Fruit fly (Drosophila melanogaster) whole organism, embryonic: ENCODE data around the gene vari.

Experiments used
- Adf1 ChIP-seq: fragments of 200-800 bp; sonication (Bioruptor generic); IDR thresholded peaks from 2 replicates; pipeline ENCODE4 v1.3.6; 2022; ENCODE audit warnings: missing biosample characterization, missing genetic modification characterization
- Bgb ChIP-seq: fragments of 200-800 bp; sonication (Bioruptor generic); IDR thresholded peaks from 2 replicates; pipeline ENCODE4 v1.3.6; 2022; ENCODE audit warnings: missing biosample characterization, missing genetic modification characterization; ENCODE audit not compliant: partially characterized antibody
- CG10209 ChIP-seq: fragments of 200-800 bp; sonication (Bioruptor generic); optimal IDR thresholded peaks from 3 replicates; lab custom pipeline; 2017; ENCODE audit warnings: missing biosample characterization, mild to moderate bottlenecking, missing genetic modification characterization, missing genetic modification reagents
- CG11456 ChIP-seq: fragments of 200-800 bp; sonication (Bioruptor generic); IDR thresholded peaks from 3 replicates; pipeline ENCODE4 v1.3.6; 2022; ENCODE audit warnings: missing biosample characterization, missing genetic modification characterization
- CG13624 ChIP-seq: fragments of 200-800 bp; sonication (Bioruptor generic); optimal IDR thresholded peaks from 2 replicates; lab custom pipeline; 2016; ENCODE audit warnings: missing biosample characterization, missing genetic modification characterization
- CG13894 ChIP-seq: fragments of 200-800 bp; sonication (Bioruptor generic); optimal IDR thresholded peaks from 3 replicates; lab custom pipeline; 2018; ENCODE audit warnings: missing biosample characterization, mild to moderate bottlenecking, missing genetic modification characterization, moderate library complexity
- CG15601 ChIP-seq: fragments of 200-800 bp; sonication (Bioruptor generic); optimal IDR thresholded peaks from 3 replicates; lab custom pipeline; 2019; ENCODE audit warnings: missing biosample characterization, mild to moderate bottlenecking, missing genetic modification characterization, moderate library complexity
- CG15696 ChIP-seq: fragments of 200-800 bp; sonication (Bioruptor generic); optimal IDR thresholded peaks from 2 replicates; lab custom pipeline; 2019; ENCODE audit warnings: missing biosample characterization, mild to moderate bottlenecking, missing genetic modification characterization, moderate library complexity
- CG17829 ChIP-seq: fragments of 200-800 bp; optimal IDR thresholded peaks from 2 replicates; lab custom pipeline; 2019; ENCODE audit warnings: missing biosample characterization, mild to moderate bottlenecking, missing genetic modification characterization, moderate library complexity
- CG18476 ChIP-seq: fragments of 200-800 bp; sonication (Bioruptor generic); optimal IDR thresholded peaks from 2 replicates; lab custom pipeline; 2016; ENCODE audit warnings: missing biosample characterization, mild to moderate bottlenecking, missing genetic modification characterization
- CG30431 ChIP-seq: fragments of 200-800 bp; sonication (Bioruptor generic); optimal IDR thresholded peaks from 2 replicates; lab custom pipeline; 2017; ENCODE audit warnings: missing biosample characterization, missing genetic modification characterization
- CG34224 ChIP-seq: fragments of 200-800 bp; sonication (Bioruptor generic); IDR thresholded peaks from 3 replicates; pipeline ENCODE4 v1.3.6; 2022; ENCODE audit warnings: missing biosample characterization, missing genetic modification characterization; ENCODE audit not compliant: partially characterized antibody
- CG6791 ChIP-seq: fragments of 200-800 bp; sonication (Bioruptor generic); IDR thresholded peaks from 3 replicates; pipeline ENCODE4 v1.3.6; 2022; ENCODE audit warnings: missing biosample characterization, missing genetic modification characterization; ENCODE audit not compliant: partially characterized antibody
- CG6854 ChIP-seq: fragments of 200-800 bp; sonication (Bioruptor generic); optimal IDR thresholded peaks from 3 replicates; lab custom pipeline; 2017; ENCODE audit warnings: missing biosample characterization, mild to moderate bottlenecking, missing genetic modification characterization
- CG8290 ChIP-seq, 3 experiments: fragments of 200-800 bp; sonication (Bioruptor generic); optimal IDR thresholded peaks; 2 replicates each; lab custom pipeline; 2016 to 2019; ENCODE audit warnings: missing biosample characterization in 3 of 3, missing genetic modification characterization in 3 of 3, mild to moderate bottlenecking in 2 of 3, moderate library complexity in 1 of 3
- CG9437 ChIP-seq: fragments of 200-800 bp; sonication (Bioruptor generic); optimal IDR thresholded peaks from 2 replicates; lab custom pipeline; 2018; ENCODE audit warnings: missing biosample characterization, mild to moderate bottlenecking, missing genetic modification characterization
- CG9932 ChIP-seq: fragments of 200-800 bp; sonication (Bioruptor generic); IDR thresholded peaks from 2 replicates; pipeline ENCODE4 v1.3.6; 2022; ENCODE audit warnings: missing biosample characterization, missing genetic modification characterization
- Dref ChIP-seq: fragments of 200-800 bp; sonication (Bioruptor generic); IDR thresholded peaks from 2 replicates; pipeline ENCODE4 v1.3.6; 2022; ENCODE audit warnings: missing biosample characterization, missing genetic modification characterization
- Kr ChIP-seq: fragments of 200-800 bp; sonication (Bioruptor generic); optimal IDR thresholded peaks from 2 replicates; lab custom pipeline; 2017; ENCODE audit warnings: missing biosample characterization, mild to moderate bottlenecking, missing genetic modification characterization
- Med ChIP-seq: fragments of 200-800 bp; sonication (Bioruptor generic); peaks from one replicate; lab custom pipeline; 2016; ENCODE audit warnings: missing biosample characterization, missing genetic modification characterization, mild to moderate bottlenecking, inconsistent platforms, moderate library complexity
- Scr ChIP-seq: fragments of 200-800 bp; sonication (Bioruptor generic); IDR thresholded peaks from 2 replicates; pipeline ENCODE4 v1.3.6; 2022; ENCODE audit warnings: missing biosample characterization, missing genetic modification characterization; ENCODE audit not compliant: partially characterized antibody
- Sox102F ChIP-seq: fragments of 200-800 bp; sonication (Bioruptor generic); optimal IDR thresholded peaks from 2 replicates; lab custom pipeline; 2018; ENCODE audit warnings: missing biosample characterization, mild to moderate bottlenecking, missing genetic modification characterization, moderate library complexity
- aop ChIP-seq: fragments of 200-800 bp; sonication (Bioruptor generic); IDR thresholded peaks from 2 replicates; pipeline ENCODE4 v1.3.6; 2022; ENCODE audit warnings: missing biosample characterization, missing genetic modification characterization
- bowl ChIP-seq: fragments of 200-800 bp; sonication (Bioruptor generic); IDR thresholded peaks from 2 replicates; pipeline ENCODE4 v1.3.6; 2022; ENCODE audit warnings: missing biosample characterization, missing genetic modification characterization
- cas ChIP-seq: fragments of 200-800 bp; sonication (Bioruptor generic); IDR thresholded peaks from 2 replicates; pipeline ENCODE4 v1.3.6; 2022; ENCODE audit warnings: missing biosample characterization, missing genetic modification characterization
- chinmo ChIP-seq: fragments of 200-800 bp; sonication (Bioruptor generic); IDR thresholded peaks from 4 replicates; pipeline ENCODE4 v1.3.6; 2022; ENCODE audit warnings: missing biosample characterization, missing genetic modification characterization; ENCODE audit not compliant: partially characterized antibody
- chn ChIP-seq: fragments of 200-800 bp; sonication (Bioruptor generic); optimal IDR thresholded peaks from 2 replicates; lab custom pipeline; 2016; ENCODE audit warnings: missing biosample characterization, missing genetic modification characterization
- dan ChIP-seq: fragments of 200-800 bp; sonication (Bioruptor generic); IDR thresholded peaks from 2 replicates; pipeline ENCODE4 v1.3.6; 2022; ENCODE audit warnings: missing biosample characterization, missing genetic modification characterization
- fd64A ChIP-seq: fragments of 200-800 bp; sonication (Bioruptor generic); optimal IDR thresholded peaks from 3 replicates; lab custom pipeline; 2018; ENCODE audit warnings: missing biosample characterization, mild to moderate bottlenecking, missing genetic modification characterization
- gcm ChIP-seq: fragments of 200-800 bp; sonication (Bioruptor generic); optimal IDR thresholded peaks from 2 replicates; lab custom pipeline; 2019; ENCODE audit warnings: missing biosample characterization, mild to moderate bottlenecking, missing genetic modification characterization, moderate library complexity
- grn ChIP-seq: fragments of 200-800 bp; sonication (Bioruptor generic); optimal IDR thresholded peaks from 3 replicates; lab custom pipeline; 2017; ENCODE audit warnings: missing biosample characterization, missing genetic modification characterization
- hbn ChIP-seq: fragments of 200-800 bp; sonication (Bioruptor generic); IDR thresholded peaks from 2 replicates; pipeline ENCODE4 v1.3.6; 2022; ENCODE audit warnings: missing biosample characterization, missing genetic modification characterization; ENCODE audit not compliant: partially characterized antibody
- hkb ChIP-seq, 2 experiments: fragments of 200-800 bp in 1 of 2; fragments of >200 bp in 1 of 2; sonication (Bioruptor generic) in 1 of 2; IDR thresholded peaks in 1 of 2; optimal IDR thresholded peaks in 1 of 2; 2 replicates each; pipeline versions ENCODE4 v1.3.6 to Lab custom; 2017 to 2022; ENCODE audit warnings: missing biosample characterization in 1 of 2, missing genetic modification characterization in 1 of 2
- kni ChIP-seq: fragments of 200-800 bp; sonication (Bioruptor generic); optimal IDR thresholded peaks from 3 replicates; lab custom pipeline; 2017; ENCODE audit warnings: mild to moderate bottlenecking, missing biosample characterization, missing genetic modification reagents, missing genetic modification characterization
- mirr ChIP-seq: fragments of 200-800 bp; sonication (Bioruptor generic); optimal IDR thresholded peaks from 3 replicates; lab custom pipeline; 2018; ENCODE audit warnings: missing biosample characterization, mild to moderate bottlenecking, missing genetic modification characterization
- mld ChIP-seq: fragments of 200-800 bp; sonication (Bioruptor generic); IDR thresholded peaks from 3 replicates; pipeline ENCODE4 v1.3.6; 2022; ENCODE audit warnings: missing biosample characterization, missing genetic modification characterization; ENCODE audit not compliant: partially characterized antibody
- nerfin-2 ChIP-seq: fragments of 200-800 bp; sonication (Bioruptor generic); IDR thresholded peaks from 2 replicates; pipeline ENCODE4 v1.3.6; 2022; ENCODE audit warnings: missing biosample characterization, missing genetic modification characterization; ENCODE audit not compliant: partially characterized antibody
- oc ChIP-seq: fragments of 200-800 bp; sonication (Bioruptor generic); optimal IDR thresholded peaks from 2 replicates; lab custom pipeline; 2018; ENCODE audit warnings: missing biosample characterization, mild to moderate bottlenecking, missing genetic modification characterization, moderate library complexity
- pho ChIP-seq: fragments of 200-800 bp; sonication (Bioruptor generic); optimal IDR thresholded peaks from 2 replicates; lab custom pipeline; 2016; ENCODE audit warnings: missing biosample characterization, missing genetic modification characterization
- row ChIP-seq: fragments of 200-800 bp; sonication (Bioruptor generic); IDR thresholded peaks from 3 replicates; pipeline ENCODE4 v1.3.6; 2022; ENCODE audit warnings: missing biosample characterization, missing genetic modification characterization
- run ChIP-seq: fragments of 200-800 bp; sonication (Bioruptor generic); optimal IDR thresholded peaks from 3 replicates; lab custom pipeline; 2018; ENCODE audit warnings: missing biosample characterization, mild to moderate bottlenecking, missing genetic modification characterization
- shn ChIP-seq: fragments of 200-800 bp; sonication (Bioruptor generic); optimal IDR thresholded peaks from 3 replicates; lab custom pipeline; 2016; ENCODE audit warnings: missing biosample characterization, missing genetic modification characterization
- sr ChIP-seq: fragments of 200-800 bp; sonication (Bioruptor generic); IDR thresholded peaks from 3 replicates; pipeline ENCODE4 v1.3.6; 2022; ENCODE audit warnings: missing biosample characterization, missing genetic modification characterization
- sug ChIP-seq: fragments of 200-800 bp; optimal IDR thresholded peaks from 2 replicates; lab custom pipeline; 2019; ENCODE audit warnings: missing biosample characterization, mild to moderate bottlenecking, missing genetic modification characterization, moderate library complexity
- unc-4 ChIP-seq: fragments of 200-800 bp; sonication (Bioruptor generic); IDR thresholded peaks from 2 replicates; pipeline ENCODE4 v1.3.6; 2022; ENCODE audit warnings: missing biosample characterization, missing genetic modification characterization; ENCODE audit not compliant: partially characterized antibody
- wek ChIP-seq: fragments of 200-800 bp; sonication (Bioruptor generic); optimal IDR thresholded peaks from 3 replicates; lab custom pipeline; 2018; ENCODE audit warnings: missing biosample characterization, mild to moderate bottlenecking, missing genetic modification characterization, moderate library complexity

Gene vari

DNA sequence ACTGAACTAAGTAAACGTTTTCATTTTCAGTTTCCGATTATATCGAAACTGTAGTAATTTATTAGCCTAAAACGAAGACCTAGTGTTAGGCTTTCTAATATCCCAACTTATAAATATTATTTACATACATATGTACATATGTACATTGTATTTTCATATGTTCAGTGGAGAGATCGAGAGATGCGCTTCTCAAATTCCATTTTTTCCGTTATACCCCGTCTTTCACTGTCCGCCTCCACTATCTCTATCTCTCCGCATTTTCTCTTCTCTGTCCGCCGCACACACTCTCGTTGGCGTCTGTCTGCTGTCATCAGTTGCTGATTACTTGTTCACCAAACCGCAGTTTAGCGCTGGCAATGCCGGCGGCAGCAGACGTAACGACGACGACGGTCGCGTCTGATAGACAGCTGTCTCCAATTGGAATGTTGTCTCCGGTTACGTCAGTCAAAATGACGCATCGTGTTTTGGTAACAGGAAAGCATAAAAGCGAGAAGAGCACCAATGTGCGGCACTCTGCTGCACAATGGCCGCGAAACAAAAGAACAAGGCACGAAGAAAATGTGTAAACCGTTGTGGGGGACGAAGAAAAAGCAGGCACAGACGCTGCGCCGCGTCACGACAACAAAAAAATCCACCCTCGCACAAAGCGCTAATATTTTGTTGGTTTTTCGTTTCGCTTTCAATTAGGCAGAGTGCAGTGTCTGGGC, 25.8 kb upstream of the vari start, which contains the start of gene CG9331 (continued):
- peak; percentile 9 for TF ChIP-seq CG15696 (tag; lab: Kevin White, UChicago)
- peak; percentile 86 for TF ChIP-seq kni (GFP tag; lab: Kevin White, UChicago)
- TF ChIP-seq gcm (GFP tag; lab: Kevin White, UChicago), result peak; percentile 50
- TF ChIP-seq CG6791 (GFP tag; lab: Robert Waterston, UW), result peak; percentile 63
- TF ChIP-seq nerfin-2, result peak; percentile 53; the same call in 1 of the 2 replicates
- TF ChIP-seq chinmo (GFP tag; lab: Robert Waterston, UW), result peak; percentile 77; the same call in 2 of the 4 replicates
- TF ChIP-seq CG8290 (GFP tag; optimal IDR thresholded peaks at IDR 0.05; lab: Kevin White, UChicago), result no peak
- TF ChIP-seq CG8290 (tag; optimal IDR thresholded peaks at IDR 0.05; lab: Kevin White, UChicago), result peak in 1 of 2 experiments; percentile 29
- TF ChIP-seq Med (GFP tag; lab: Kevin White, UChicago), result peak; percentile 90
- TF ChIP-seq grn (GFP tag; lab: Kevin White, UChicago), result peak; percentile 54
- TF ChIP-seq hbn (GFP tag; lab: Robert Waterston, UW), result 0 out of 2 replicates have a peak, but pooled peaks have one; percentile 23
- TF ChIP-seq Kr (GFP tag; lab: Kevin White, UChicago), result no peak
- peak; percentile 20; the same call in 1 of the 2 replicates for TF ChIP-seq CG9932 (GFP tag; lab: Robert Waterston, UW)
- TF ChIP-seq CG6854 (GFP tag; lab: Kevin White, UChicago), result no peak
- peak; percentile 16 for TF ChIP-seq fd64A (GFP tag; lab: Kevin White, UChicago)
- TF ChIP-seq Dref, result no peak
- TF ChIP-seq CG10209 (GFP tag; lab: Kevin White, UChicago), result peak; percentile 58
- peak; percentile 45 for TF ChIP-seq CG9437
- peak; percentile 59; the same call in 2 of the 3 replicates for TF ChIP-seq CG34224 (GFP tag; lab: Robert Waterston, UW)
- peak; percentile 38 for TF ChIP-seq unc-4 (GFP tag; lab: Robert Waterston, UW)
- peak; percentile 20 for TF ChIP-seq wek (GFP tag; lab: Kevin White, UChicago)
- TF ChIP-seq hkb (optimal IDR thresholded peaks at IDR 0.05; lab: Kevin White, UChicago), result peak; percentile 58
- TF ChIP-seq hkb (GFP tag; IDR thresholded peaks at IDR 0.05; lab: Robert Waterston, UW), result no peak
- peak; percentile 53; the same call in 1 of the 2 replicates for TF ChIP-seq Bgb (GFP tag; lab: Robert Waterston, UW)
- peak; percentile 93 for TF ChIP-seq CG18476 (GFP tag; lab: Kevin White, UChicago)
- peak; percentile 87 for TF ChIP-seq CG17829
- no peak for TF ChIP-seq CG13624
- 0 out of 3 replicates have a peak, but pooled peaks have one; percentile 47 for TF ChIP-seq mld (GFP tag; lab: Robert Waterston, UW)
- no peak for TF ChIP-seq dan (GFP tag; lab: Robert Waterston, UW)
- TF ChIP-seq sr (GFP tag; lab: Robert Waterston, UW), result peak; percentile 42; the same call in 1 of the 3 replicates
- peak; percentile 14 for TF ChIP-seq sug (tag; lab: Kevin White, UChicago)
- TF ChIP-seq bowl, result no peak
- peak; percentile 5 for TF ChIP-seq row (GFP tag; lab: Robert Waterston, UW)
- no peak for TF ChIP-seq CG15601
- TF ChIP-seq CG11456, result no peak
- peak; percentile 74 for TF ChIP-seq mirr (GFP tag; lab: Kevin White, UChicago)
- no peak for TF ChIP-seq aop
- TF ChIP-seq pho, result no peak
- TF ChIP-seq shn (GFP tag; lab: Kevin White, UChicago), result peak; percentile 24
- TF ChIP-seq CG30431, result no peak
- peak; percentile 15 for TF ChIP-seq CG13894 (tag; lab: Kevin White, UChicago)
- no peak for TF ChIP-seq cas (GFP tag; lab: Robert Waterston, UW)
- peak; percentile 43 for TF ChIP-seq Scr
- peak; percentile 36 for TF ChIP-seq oc
- peak; percentile 88 for TF ChIP-seq run
- peak; percentile 68 for TF ChIP-seq Adf1 (GFP tag; lab: Robert Waterston, UW)
- TF ChIP-seq chn (GFP tag; lab: Kevin White, UChicago), result peak; percentile 21
- TF ChIP-seq Sox102F (GFP tag; lab: Kevin White, UChicago), result peak; percentile 0
